Worm (Caenorhabditis elegans) whole organism, late embryonic: ENCODE data around the gene B0334.4.

Source experiments
- C38D4.7 ChIP-seq: fragments of 200-800 bp; sonication (Bioruptor generic); optimal IDR thresholded peaks from 2 replicates; lab custom pipeline; 2018; ENCODE audit warnings: mild to moderate bottlenecking, missing genetic modification characterization, moderate library complexity, missing compliant biosample characterization
- K02D7.2 ChIP-seq: sonication (generic microtip); optimal IDR thresholded peaks from 2 replicates; lab custom pipeline; 2017; ENCODE audit warnings: mild to moderate bottlenecking, missing genetic modification characterization, missing compliant biosample characterization
- K09A11.1 ChIP-seq: sonication (generic microtip); optimal IDR thresholded peaks from 2 replicates; lab custom pipeline; 2017; ENCODE audit warnings: antibody characterized with exemption, mild to moderate bottlenecking, missing genetic modification characterization, missing compliant biosample characterization; ENCODE audit not compliant: insufficient read depth
- T23F11.4 ChIP-seq: fragments of 200-800 bp; sonication (Bioruptor generic); optimal IDR thresholded peaks from 2 replicates; lab custom pipeline; 2018; ENCODE audit warnings: mild to moderate bottlenecking, missing genetic modification characterization, missing compliant biosample characterization
- Y22D7AL.16 ChIP-seq: sonication (generic microtip); optimal IDR thresholded peaks from 2 replicates; lab custom pipeline; 2016; ENCODE audit warnings: missing genetic modification characterization, missing compliant biosample characterization
- ahr-1 ChIP-seq: sonication (generic microtip); optimal IDR thresholded peaks from 2 replicates; lab custom pipeline; 2016; ENCODE audit warnings: missing genetic modification characterization, missing compliant biosample characterization
- ceh-14 ChIP-seq: sonication (generic microtip); optimal IDR thresholded peaks from 2 replicates; lab custom pipeline; 2016; ENCODE audit warnings: missing genotype, missing genetic modification characterization, missing compliant biosample characterization
- ceh-19 ChIP-seq: fragments of 200-800 bp; sonication (Bioruptor generic); optimal IDR thresholded peaks from 2 replicates; lab custom pipeline; 2018; ENCODE audit warnings: mild to moderate bottlenecking, missing genetic modification characterization, missing compliant biosample characterization
- ceh-2 ChIP-seq: sonication (generic microtip); optimal IDR thresholded peaks from 2 replicates; lab custom pipeline; 2016; ENCODE audit warnings: missing genotype, missing genetic modification characterization, missing compliant biosample characterization
- ceh-22 ChIP-seq: sonication (generic microtip); optimal IDR thresholded peaks from 2 replicates; lab custom pipeline; 2017; ENCODE audit warnings: missing biosample characterization, missing genetic modification characterization
- ceh-34 ChIP-seq: sonication (generic microtip); optimal IDR thresholded peaks from 2 replicates; lab custom pipeline; 2016; ENCODE audit warnings: mild to moderate bottlenecking, missing genetic modification characterization, missing compliant biosample characterization
- ceh-48 ChIP-seq: sonication (generic microtip); optimal IDR thresholded peaks from 2 replicates; lab custom pipeline; 2016; ENCODE audit warnings: missing genetic modification characterization, inconsistent platforms, missing compliant biosample characterization
- ceh-6 ChIP-seq: fragments of 200-800 bp; sonication (Bioruptor generic); optimal IDR thresholded peaks from 2 replicates; lab custom pipeline; 2018; ENCODE audit warnings: mild to moderate bottlenecking, missing genetic modification characterization, missing compliant biosample characterization
- dve-1 ChIP-seq: sonication (generic microtip); optimal IDR thresholded peaks from 2 replicates; lab custom pipeline; 2017; ENCODE audit warnings: antibody characterized with exemption, mild to moderate bottlenecking, missing genetic modification characterization, missing compliant biosample characterization
- elt-2 ChIP-seq: sonication (generic microtip); optimal IDR thresholded peaks from 2 replicates; lab custom pipeline; 2016; ENCODE audit warnings: missing genetic modification reagents, missing genetic modification characterization, missing compliant biosample characterization
- elt-4 ChIP-seq: sonication (generic microtip); optimal IDR thresholded peaks from 2 replicates; lab custom pipeline; 2016; ENCODE audit warnings: missing genetic modification characterization, missing compliant biosample characterization
- eyg-1 ChIP-seq: sonication (generic microtip); optimal IDR thresholded peaks from 2 replicates; lab custom pipeline; 2016; ENCODE audit warnings: missing genotype, missing genetic modification characterization, missing compliant biosample characterization
- fkh-6 ChIP-seq: sonication (generic microtip); optimal IDR thresholded peaks from 2 replicates; lab custom pipeline; 2016; ENCODE audit warnings: missing genetic modification characterization, missing compliant biosample characterization
- hlh-30 ChIP-seq: sonication (generic microtip); optimal IDR thresholded peaks from 2 replicates; lab custom pipeline; 2017; ENCODE audit warnings: antibody characterized with exemption, missing genetic modification characterization, missing compliant biosample characterization; ENCODE audit not compliant: insufficient read depth
- hlh-8 ChIP-seq: sonication (generic microtip); optimal IDR thresholded peaks from 2 replicates; lab custom pipeline; 2016; ENCODE audit warnings: missing genotype, missing genetic modification characterization, missing compliant biosample characterization
- mec-3 ChIP-seq: sonication (generic microtip); optimal IDR thresholded peaks from 2 replicates; lab custom pipeline; 2016; ENCODE audit warnings: borderline replicate concordance, missing genetic modification characterization, missing compliant biosample characterization
- nhr-11 ChIP-seq: fragments of 150-350 bp; optimal IDR thresholded peaks from 2 replicates; lab custom pipeline; 2014; ENCODE audit warnings: missing biosample characterization, missing genetic modification characterization
- nhr-232 ChIP-seq: sonication (generic microtip); optimal IDR thresholded peaks from 2 replicates; lab custom pipeline; 2016; ENCODE audit warnings: missing genetic modification characterization, missing compliant biosample characterization
- npax-4 ChIP-seq: sonication (generic microtip); optimal IDR thresholded peaks from 2 replicates; lab custom pipeline; 2016; ENCODE audit warnings: missing genetic modification characterization, missing compliant biosample characterization
- pat-9 ChIP-seq: fragments of 200-800 bp; sonication (Bioruptor generic); optimal IDR thresholded peaks from 2 replicates; lab custom pipeline; 2018; ENCODE audit warnings: mild to moderate bottlenecking, missing genetic modification characterization, moderate library complexity, missing compliant biosample characterization
- pha-2 ChIP-seq: sonication (generic microtip); optimal IDR thresholded peaks from 2 replicates; lab custom pipeline; 2017; ENCODE audit warnings: mild to moderate bottlenecking, missing genetic modification characterization, missing compliant biosample characterization
- pros-1 ChIP-seq: fragments of 150-350 bp; optimal IDR thresholded peaks from 2 replicates; lab custom pipeline; 2014; ENCODE audit warnings: missing biosample characterization, missing genetic modification reagents, missing genetic modification characterization
- rnt-1 ChIP-seq: sonication (generic microtip); optimal IDR thresholded peaks from 2 replicates; lab custom pipeline; 2016; ENCODE audit warnings: missing genetic modification characterization, missing compliant biosample characterization
- sox-2 ChIP-seq: fragments of 200-800 bp; sonication (Bioruptor generic); IDR thresholded peaks from 2 replicates; pipeline ENCODE4 v1.3.6; 2022; ENCODE audit warnings: missing genetic modification reagents, missing genetic modification characterization, missing compliant biosample characterization
- sox-4 ChIP-seq: sonication (generic microtip); optimal IDR thresholded peaks from 2 replicates; lab custom pipeline; 2017; ENCODE audit warnings: mild to moderate bottlenecking, missing genetic modification characterization, inconsistent platforms, missing compliant biosample characterization
- tbx-7 ChIP-seq: sonication (generic microtip); optimal IDR thresholded peaks from 2 replicates; lab custom pipeline; 2016; ENCODE audit warnings: missing genotype, missing genetic modification characterization, missing compliant biosample characterization
- ttx-3 ChIP-seq: sonication (generic microtip); optimal IDR thresholded peaks from 2 replicates; lab custom pipeline; 2016; ENCODE audit warnings: missing genetic modification reagents, missing genetic modification characterization, missing compliant biosample characterization
- unc-3 ChIP-seq, 2 experiments: fragments of 200-800 bp in 1 of 2; sonication (Bioruptor generic) in 1 of 2; sonication (generic microtip) in 1 of 2; conservative IDR thresholded peaks in 1 of 2; optimal IDR thresholded peaks in 1 of 2; 2 replicates each; pipeline versions ENCODE4 v1.3.6 to Lab custom; 2016 to 2022; ENCODE audit warnings: missing compliant biosample characterization in 2 of 2, missing genetic modification characterization in 2 of 2, missing genetic modification reagents in 1 of 2
- unc-42 ChIP-seq: sonication (generic microtip); optimal IDR thresholded peaks from 2 replicates; lab custom pipeline; 2016; ENCODE audit warnings: missing genotype, missing genetic modification characterization, missing compliant biosample characterization
- unc-86 ChIP-seq: sonication (generic microtip); optimal IDR thresholded peaks from 2 replicates; lab custom pipeline; 2016; ENCODE audit warnings: missing genetic modification characterization, missing compliant biosample characterization
- zip-5 ChIP-seq: sonication (generic microtip); optimal IDR thresholded peaks from 2 replicates; lab custom pipeline; 2016; ENCODE audit warnings: missing genetic modification characterization, missing compliant biosample characterization

Gene B0334.4

DNA sequence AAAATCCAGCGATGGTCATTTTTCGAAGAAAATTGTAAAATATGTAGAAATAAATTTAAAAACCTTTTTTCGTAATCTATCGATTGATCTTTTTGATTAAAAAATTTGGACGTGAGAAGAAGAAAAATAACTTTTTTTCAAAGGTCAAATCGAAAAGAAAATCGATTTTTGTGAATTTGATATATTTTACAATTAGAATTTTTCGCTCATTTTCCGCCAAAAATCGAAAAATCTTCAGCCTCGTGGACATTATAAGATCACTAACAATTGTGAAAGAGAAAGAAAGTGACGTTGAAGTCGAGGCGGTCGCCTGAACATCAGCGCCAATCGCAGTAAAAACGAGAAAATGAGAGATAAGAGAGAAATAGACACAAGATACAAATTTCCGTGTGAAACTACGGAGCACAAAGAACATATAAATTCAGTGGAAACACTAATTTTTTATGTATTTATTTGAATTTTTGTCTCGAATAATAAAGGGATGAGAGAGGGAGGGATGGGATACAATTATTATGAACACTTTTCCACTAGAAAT is 25.9 kb upstream of the B0334.4 start, which contains the start of gene cisd-1:
cisd-1 (minus strand) TSS at position 51 of the 535 bp plus-strand sequence.
- TF ChIP-seq unc-86 (no peak), sox-2 (GFP tag; lab: Robert Waterston, UW) (no peak), ahr-1 (no peak), ceh-6 (GFP tag; lab: Kevin White, UChicago) (no peak), tbx-7 (tag; lab: Kevin White, UChicago) (no peak), ceh-22 (tag; lab: Kevin White, UChicago) (no peak), ceh-48 (tag; lab: Kevin White, UChicago) (no peak), hlh-30 (tag; lab: Kevin White, UChicago) (no peak), dve-1 (tag; lab: Kevin White, UChicago) (no peak), fkh-6 (tag; lab: Kevin White, UChicago) (no peak), npax-4 (no peak), ceh-34 (tag; lab: Kevin White, UChicago) (no peak), rnt-1 (tag; lab: Kevin White, UChicago) (no peak), Y22D7AL.16 (tag; lab: Kevin White, UChicago) (no peak), eyg-1 (tag; lab: Kevin White, UChicago) (no peak), K09A11.1 (no peak), ceh-19 (GFP tag; lab: Kevin White, UChicago) (no peak)

- TF ChIP-seq T23F11.4 (GFP tag; lab: Kevin White, UChicago) = no peak
- TF ChIP-seq ceh-14 (tag; lab: Kevin White, UChicago) = no peak
- TF ChIP-seq hlh-8 (tag; lab: Kevin White, UChicago) = no peak
- TF ChIP-seq ceh-2 (tag; lab: Kevin White, UChicago) = no peak
- no peak for TF ChIP-seq K02D7.2
- TF ChIP-seq nhr-232 = no peak
- TF ChIP-seq ttx-3 = no peak
- no peak for TF ChIP-seq nhr-11 (tag; lab: Kevin White, UChicago)
- no peak for TF ChIP-seq hlh-30 (tag; lab: Kevin White, UChicago)
- TF ChIP-seq elt-4 (tag; lab: Kevin White, UChicago) = no peak
- no peak for TF ChIP-seq unc-3 (GFP tag; conservative IDR thresholded peaks at IDR 0.05; lab: Robert Waterston, UW)
- no peak for TF ChIP-seq unc-3 (tag; optimal IDR thresholded peaks at IDR 0.05; lab: Kevin White, UChicago)
- TF ChIP-seq ahr-1 = no peak
- TF ChIP-seq sox-4 (tag; lab: Kevin White, UChicago) = no peak
- TF ChIP-seq pros-1 (tag; lab: Kevin White, UChicago) = no peak
- TF ChIP-seq zip-5 (tag; lab: Kevin White, UChicago) = no peak
- no peak for TF ChIP-seq unc-42
- no peak for TF ChIP-seq ceh-34 (tag; lab: Kevin White, UChicago)
- TF ChIP-seq pha-2 (tag; lab: Kevin White, UChicago) = no peak
- TF ChIP-seq C38D4.7 (GFP tag; lab: Kevin White, UChicago) = no peak
- no peak for TF ChIP-seq ceh-22 (tag; lab: Kevin White, UChicago)
Observed at ce11 chrII:11471916-11472315, 23.6 kb upstream of the B0334.4 start, which contains the start of gene mfn-1. TSS of gene mfn-1 (minus strand) at chrII:11472016.

DNA sequence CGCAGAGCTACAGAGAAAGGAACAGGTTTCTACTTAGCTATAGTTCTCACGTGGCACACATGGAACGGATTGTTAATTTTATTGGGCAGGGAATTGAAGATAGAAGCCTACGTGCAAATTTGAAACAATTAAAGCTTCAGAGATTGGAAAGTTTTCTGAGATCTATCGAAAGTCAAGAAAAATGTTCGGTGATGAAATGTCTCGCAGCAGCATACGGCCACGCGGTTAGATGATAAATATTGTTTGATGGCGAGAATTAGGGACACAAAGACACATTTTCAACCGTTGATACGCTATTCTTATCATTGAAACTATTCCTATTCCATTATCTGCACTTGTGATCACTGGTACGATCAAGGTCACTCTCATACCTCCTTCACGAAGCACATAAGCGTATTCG is 22.9 kb upstream of the B0334.4 start:
- TF ChIP-seq hlh-30 (tag; lab: Kevin White, UChicago) (no peak), ceh-19 (GFP tag; lab: Kevin White, UChicago) (no peak), sox-4 (tag; lab: Kevin White, UChicago) (no peak), mec-3 (tag; lab: Kevin White, UChicago) (no peak), elt-2 (tag; lab: Kevin White, UChicago) (peak; percentile 75), pat-9 (no peak), K02D7.2 (no peak)
